Fruit fly (Drosophila melanogaster) whole organism, prepupa: Measurements from ENCODE around the gene CG43255.

ENCODE experiments used
- Blimp-1 ChIP-seq: fragments of 200-800 bp; sonication (Bioruptor generic); optimal IDR thresholded peaks from 3 replicates; lab custom pipeline; 2017; ENCODE audit warnings: missing biosample characterization, missing genetic modification characterization, mild to moderate bottlenecking, moderate library complexity, missing genetic modification reagents
- CG10631 ChIP-seq: fragments of 200-800 bp; sonication (Bioruptor generic); optimal IDR thresholded peaks from 2 replicates; lab custom pipeline; 2016; ENCODE audit warnings: missing biosample characterization, missing genetic modification characterization
- CG10669 ChIP-seq: fragments of 200-800 bp; sonication (Bioruptor generic); optimal IDR thresholded peaks from 3 replicates; lab custom pipeline; 2018; ENCODE audit warnings: missing biosample characterization, mild to moderate bottlenecking, missing genetic modification characterization, moderate library complexity
- CG11902 ChIP-seq: fragments of 200-800 bp; sonication (Bioruptor generic); optimal IDR thresholded peaks from 3 replicates; lab custom pipeline; 2016; ENCODE audit warnings: missing biosample characterization, missing genetic modification characterization
- CG15336 ChIP-seq: fragments of 200-800 bp; sonication (Bioruptor generic); IDR thresholded peaks from 2 replicates; pipeline ENCODE4 v1.3.6; 2022; ENCODE audit warnings: missing biosample characterization, missing genetic modification characterization
- CG1621 ChIP-seq: fragments of 200-800 bp; sonication (Bioruptor generic); optimal IDR thresholded peaks from 3 replicates; lab custom pipeline; 2018; ENCODE audit warnings: missing biosample characterization, mild to moderate bottlenecking, missing genetic modification characterization
- CG32006 ChIP-seq: fragments of 200-800 bp; sonication (Bioruptor generic); optimal IDR thresholded peaks from 3 replicates; lab custom pipeline; 2017; ENCODE audit warnings: missing biosample characterization, mild to moderate bottlenecking, missing genetic modification characterization
- CG3919 ChIP-seq: fragments of 200-800 bp; sonication (Bioruptor generic); optimal IDR thresholded peaks from 3 replicates; lab custom pipeline; 2016; ENCODE audit warnings: missing biosample characterization, missing genetic modification characterization
- CG4318 ChIP-seq: fragments of 200-800 bp; sonication (Bioruptor generic); optimal IDR thresholded peaks from 3 replicates; lab custom pipeline; 2017; ENCODE audit warnings: missing biosample characterization, mild to moderate bottlenecking, missing genetic modification characterization
- CG6163 ChIP-seq: fragments of 200-800 bp; sonication (Bioruptor generic); IDR thresholded peaks from 3 replicates; pipeline ENCODE4 v1.3.6; 2022; ENCODE audit warnings: missing biosample characterization, missing genetic modification characterization
- CG6808 ChIP-seq: fragments of 200-800 bp; sonication (Bioruptor generic); optimal IDR thresholded peaks from 3 replicates; lab custom pipeline; 2017; ENCODE audit warnings: missing biosample characterization, missing genetic modification characterization, mild to moderate bottlenecking, moderate library complexity, missing genetic modification reagents
- CG7368 ChIP-seq: fragments of 200-800 bp; sonication (Bioruptor generic); optimal IDR thresholded peaks from 3 replicates; lab custom pipeline; 2016; ENCODE audit warnings: missing biosample characterization, missing genetic modification characterization
- CG9139 ChIP-seq: fragments of 200-800 bp; sonication (Bioruptor generic); optimal IDR thresholded peaks from 3 replicates; lab custom pipeline; 2017; ENCODE audit warnings: missing biosample characterization, mild to moderate bottlenecking, missing genetic modification characterization
- Eip78C ChIP-seq: fragments of 200-800 bp; sonication (Bioruptor generic); peaks from one replicate; lab custom pipeline; 2016; ENCODE audit warnings: missing biosample characterization, missing genetic modification characterization
- Ets21C ChIP-seq: fragments of 200-800 bp; sonication (Bioruptor generic); optimal IDR thresholded peaks from 3 replicates; lab custom pipeline; 2016; ENCODE audit warnings: missing biosample characterization, missing genetic modification characterization
- Ets96B ChIP-seq: fragments of 200-800 bp; optimal IDR thresholded peaks from 2 replicates; lab custom pipeline; 2019; ENCODE audit warnings: missing biosample characterization, mild to moderate bottlenecking, missing genetic modification characterization, moderate library complexity
- Gug ChIP-seq: fragments of 200-800 bp; sonication (Bioruptor generic); IDR thresholded peaks from 2 replicates; pipeline ENCODE4 v1.3.6; 2022; ENCODE audit warnings: missing biosample characterization, missing genetic modification characterization
- Hr39 ChIP-seq: fragments of 200-800 bp; sonication (Bioruptor generic); optimal IDR thresholded peaks from 2 replicates; lab custom pipeline; 2016; ENCODE audit warnings: missing biosample characterization, missing genetic modification characterization
- Hr4 ChIP-seq: fragments of 200-800 bp; sonication (Bioruptor generic); optimal IDR thresholded peaks from 3 replicates; lab custom pipeline; 2016; ENCODE audit warnings: missing biosample characterization, missing genetic modification characterization
- Lpt ChIP-seq: fragments of 200-800 bp; sonication (Bioruptor generic); optimal IDR thresholded peaks from 3 replicates; lab custom pipeline; 2016; ENCODE audit warnings: missing biosample characterization, missing genetic modification characterization
- Met ChIP-seq: fragments of 200-800 bp; sonication (Bioruptor generic); optimal IDR thresholded peaks from 3 replicates; lab custom pipeline; 2016; ENCODE audit warnings: missing biosample characterization, missing genetic modification characterization
- OdsH ChIP-seq: fragments of 200-800 bp; sonication (Bioruptor generic); optimal IDR thresholded peaks from 3 replicates; lab custom pipeline; 2016; ENCODE audit warnings: missing biosample characterization, missing genetic modification characterization
- Smox ChIP-seq: fragments of 200-800 bp; sonication (Bioruptor generic); optimal IDR thresholded peaks from 3 replicates; lab custom pipeline; 2016; ENCODE audit warnings: missing biosample characterization, missing genetic modification characterization
- Sox102F ChIP-seq: fragments of 200-800 bp; sonication (Bioruptor generic); optimal IDR thresholded peaks from 2 replicates; lab custom pipeline; 2016; ENCODE audit warnings: missing biosample characterization, mild to moderate bottlenecking, missing genetic modification characterization
- Sox14 ChIP-seq: fragments of 200-800 bp; sonication (Bioruptor generic); optimal IDR thresholded peaks from 3 replicates; lab custom pipeline; 2016; ENCODE audit warnings: missing biosample characterization, missing genetic modification characterization
- achi ChIP-seq: fragments of 200-800 bp; sonication (Bioruptor generic); optimal IDR thresholded peaks from 3 replicates; lab custom pipeline; 2016; ENCODE audit warnings: missing biosample characterization, missing genetic modification characterization
- acj6 ChIP-seq: fragments of 200-800 bp; sonication (Bioruptor generic); optimal IDR thresholded peaks from 3 replicates; lab custom pipeline; 2016; ENCODE audit warnings: missing biosample characterization, missing genetic modification characterization
- cyc ChIP-seq: fragments of 200-800 bp; sonication (Bioruptor generic); optimal IDR thresholded peaks from 3 replicates; lab custom pipeline; 2016; ENCODE audit warnings: missing biosample characterization, missing genetic modification characterization
- dsx ChIP-seq: fragments of 200-800 bp; optimal IDR thresholded peaks from 3 replicates; lab custom pipeline; 2019; ENCODE audit warnings: missing biosample characterization, mild to moderate bottlenecking, missing genetic modification characterization, moderate library complexity; ENCODE audit not compliant: poor library complexity, severe bottlenecking
- eg ChIP-seq: fragments of 200-800 bp; sonication (Bioruptor generic); IDR thresholded peaks from 3 replicates; pipeline ENCODE4 v1.3.6; 2022; ENCODE audit warnings: missing biosample characterization, missing genetic modification characterization
- esn ChIP-seq: fragments of 200-800 bp; sonication (Bioruptor generic); optimal IDR thresholded peaks from 2 replicates; lab custom pipeline; 2016; ENCODE audit warnings: missing biosample characterization, mild to moderate bottlenecking, missing genetic modification characterization, moderate library complexity
- fd59A ChIP-seq: fragments of 200-800 bp; sonication (Bioruptor generic); optimal IDR thresholded peaks from 2 replicates; lab custom pipeline; 2017; ENCODE audit warnings: missing biosample characterization, mild to moderate bottlenecking, missing genetic modification characterization, missing genetic modification reagents
- fkh ChIP-seq: fragments of 200-800 bp; sonication (Bioruptor generic); optimal IDR thresholded peaks from 3 replicates; lab custom pipeline; 2017; ENCODE audit warnings: missing biosample characterization, mild to moderate bottlenecking, missing genetic modification characterization, moderate library complexity
- lz ChIP-seq: fragments of 200-800 bp; sonication (Bioruptor generic); optimal IDR thresholded peaks from 3 replicates; lab custom pipeline; 2016; ENCODE audit warnings: missing biosample characterization, missing genetic modification characterization
- salr ChIP-seq, 2 experiments: fragments of 200-800 bp; sonication (Bioruptor generic); optimal IDR thresholded peaks; 3 replicates each; lab custom pipeline; 2016 to 2018; ENCODE audit warnings: missing biosample characterization in 2 of 2, missing genetic modification characterization in 2 of 2, mild to moderate bottlenecking in 1 of 2
- spab ChIP-seq: fragments of 200-800 bp; sonication (Bioruptor generic); optimal IDR thresholded peaks from 2 replicates; lab custom pipeline; 2017; ENCODE audit warnings: missing biosample characterization, mild to moderate bottlenecking, missing genetic modification characterization, missing genetic modification reagents
- ss ChIP-seq, 2 experiments: fragments of 200-800 bp; sonication (Bioruptor generic); optimal IDR thresholded peaks; 2 replicates in 1 of 2; 3 replicates in 1 of 2; lab custom pipeline; 2017 to 2018; ENCODE audit warnings: mild to moderate bottlenecking in 2 of 2, missing biosample characterization in 2 of 2, missing genetic modification characterization in 2 of 2, moderate library complexity in 1 of 2
- svp ChIP-seq: fragments of 200-800 bp; sonication (Bioruptor generic); peaks from one replicate; lab custom pipeline; 2016; ENCODE audit warnings: missing biosample characterization, missing genetic modification characterization
- topi ChIP-seq: fragments of 200-800 bp; sonication (Bioruptor generic); optimal IDR thresholded peaks from 3 replicates; lab custom pipeline; 2016; ENCODE audit warnings: missing biosample characterization, missing genetic modification characterization
- vri ChIP-seq: fragments of 200-800 bp; sonication (Bioruptor generic); optimal IDR thresholded peaks from 3 replicates; lab custom pipeline; 2016; ENCODE audit warnings: missing biosample characterization, mild to moderate bottlenecking, missing genetic modification characterization

The CG43255 gene

dm6 chrX:8885177-8885576 lies 38.6 kb upstream of the CG43255 start:
- TF ChIP-seq vri (GFP tag; lab: Kevin White, UChicago) (peak; percentile 14), ss (GFP tag; optimal IDR thresholded peaks at IDR 0.05; lab: Kevin White, UChicago) (no peak), fkh (peak; percentile 52), Ets96B (tag; lab: Kevin White, UChicago) (no peak)

- TF ChIP-seq CG3919 (GFP tag; lab: Kevin White, UChicago): no peak
- no peak for TF ChIP-seq Sox14 (GFP tag; lab: Kevin White, UChicago)
- TF ChIP-seq fkh: peak; percentile 69
- no peak for TF ChIP-seq salr (GFP tag; optimal IDR thresholded peaks at IDR 0.05; lab: Kevin White, UChicago)
- no peak for TF ChIP-seq Sox102F (GFP tag; lab: Kevin White, UChicago)
- TF ChIP-seq acj6: no peak
- TF ChIP-seq CG10669 (GFP tag; lab: Kevin White, UChicago): no peak
- peak; percentile 18; the same call in 1 of the 3 replicates for TF ChIP-seq CG6163 (GFP tag; lab: Robert Waterston, UW)
- no peak for TF ChIP-seq CG10631 (GFP tag; lab: Kevin White, UChicago)
- TF ChIP-seq Ets21C: no peak
Measured at dm6 chrX:8887410-8887809, 36.4 kb upstream of the CG43255 start.

- peak; percentile 30 for TF ChIP-seq Smox
- no peak for TF ChIP-seq CG7368
- peak; percentile 4 for TF ChIP-seq lz (GFP tag; lab: Kevin White, UChicago)
- no peak for TF ChIP-seq Ets21C
- TF ChIP-seq Sox102F (GFP tag; lab: Kevin White, UChicago): peak; percentile 12
- 0 out of 3 replicates have a peak, but pooled peaks have one; percentile 26 for TF ChIP-seq CG6163 (GFP tag; lab: Robert Waterston, UW)
- peak; percentile 39 to 48 for TF ChIP-seq ss (GFP tag; optimal IDR thresholded peaks at IDR 0.05; lab: Kevin White, UChicago)
- TF ChIP-seq Ets96B (tag; lab: Kevin White, UChicago): no peak
- TF ChIP-seq esn (GFP tag; lab: Kevin White, UChicago): peak; percentile 19
- no peak for TF ChIP-seq CG11902
- peak; percentile 42 for TF ChIP-seq CG15336 (GFP tag; lab: Robert Waterston, UW)
- no peak for TF ChIP-seq Lpt (GFP tag; lab: Kevin White, UChicago)
- TF ChIP-seq Eip78C: peak; percentile 68
- TF ChIP-seq acj6: peak; percentile 3
- no peak for TF ChIP-seq fd59A (GFP tag; lab: Kevin White, UChicago)
- peak; percentile 69 for TF ChIP-seq svp (GFP tag; lab: Kevin White, UChicago)
- TF ChIP-seq vri (GFP tag; lab: Kevin White, UChicago): peak; percentile 61
- TF ChIP-seq Hr4 (GFP tag; lab: Kevin White, UChicago): no peak
- no peak for TF ChIP-seq CG1621 (tag; lab: Kevin White, UChicago)
- peak; percentile 17 for TF ChIP-seq OdsH (GFP tag; lab: Kevin White, UChicago)
- peak; percentile 19 for TF ChIP-seq CG10631 (GFP tag; lab: Kevin White, UChicago)
- peak; percentile 31 for TF ChIP-seq Met (GFP tag; lab: Kevin White, UChicago)
- TF ChIP-seq CG6808 (GFP tag; lab: Kevin White, UChicago): peak; percentile 11
Measured at dm6 chrX:8888861-8889392, 34.8 kb upstream of the CG43255 start.

dm6 chrX:8890974-8891373 lies 32.8 kb upstream of the CG43255 start:
- TF ChIP-seq topi (GFP tag; lab: Kevin White, UChicago) (peak; percentile 28), OdsH (GFP tag; lab: Kevin White, UChicago) (peak; percentile 61), CG32006 (GFP tag; lab: Kevin White, UChicago) (peak; percentile 89), eg (GFP tag; lab: Robert Waterston, UW) (peak; percentile 77), lz (GFP tag; lab: Kevin White, UChicago) (peak; percentile 41), fd59A (GFP tag; lab: Kevin White, UChicago) (peak; percentile 11), esn (GFP tag; lab: Kevin White, UChicago) (peak; percentile 9), CG11902 (peak; percentile 34), CG15336 (GFP tag; lab: Robert Waterston, UW) (peak; percentile 80), CG6163 (GFP tag; lab: Robert Waterston, UW) (peak; percentile 78), Hr39 (GFP tag; lab: Kevin White, UChicago) (peak; percentile 58), CG3919 (GFP tag; lab: Kevin White, UChicago) (peak; percentile 25), Sox102F (GFP tag; lab: Kevin White, UChicago) (peak; percentile 10), dsx (GFP tag; lab: Kevin White, UChicago) (no peak), CG9139 (no peak), cyc (GFP tag; lab: Kevin White, UChicago) (peak; percentile 43), Blimp-1 (GFP tag; lab: Kevin White, UChicago) (no peak), Met (GFP tag; lab: Kevin White, UChicago) (peak; percentile 47), CG6808 (GFP tag; lab: Kevin White, UChicago) (peak; percentile 51), fkh (no peak), achi (GFP tag; lab: Kevin White, UChicago) (peak; percentile 18), CG4318 (GFP tag; lab: Kevin White, UChicago) (peak; percentile 72), Hr4 (GFP tag; lab: Kevin White, UChicago) (peak; percentile 79), CG10631 (GFP tag; lab: Kevin White, UChicago) (peak; percentile 45), Sox14 (GFP tag; lab: Kevin White, UChicago) (peak; percentile 55), CG1621 (tag; lab: Kevin White, UChicago) (no peak), CG10669 (GFP tag; lab: Kevin White, UChicago) (peak; percentile 18), Gug (GFP tag; lab: Robert Waterston, UW) (peak; percentile 28; the same call in 1 of the 2 replicates), acj6 (peak; percentile 19), svp (GFP tag; lab: Kevin White, UChicago) (peak; percentile 75), Lpt (GFP tag; lab: Kevin White, UChicago) (peak; percentile 54), spab (GFP tag; lab: Kevin White, UChicago) (peak; percentile 16)
